Fruit fly (Drosophila melanogaster): ENCODE data around the gene fiz.

dm6 chrX:14913706-14914303 lies 4.3 kb upstream of the fiz start, which contains the start of gene CG12398:
- TF ChIP-seq Sp1 (GFP tag; optimal IDR thresholded peaks at IDR 0.05): no peak
- TF ChIP-seq fru (GFP tag; optimal IDR thresholded peaks at IDR 0.05): no peak
- TF ChIP-seq Myc (optimal IDR thresholded peaks at IDR 0.05): no peak
- no peak for TF ChIP-seq Mio (GFP tag; optimal IDR thresholded peaks at IDR 0.05)
- TF ChIP-seq CG32264 (GFP tag; optimal IDR thresholded peaks at IDR 0.05): no peak
- TF ChIP-seq dsf (GFP tag; optimal IDR thresholded peaks at IDR 0.05; ENCODE audit: borderline replicate concordance): no peak
- TF ChIP-seq Jra (GFP tag; optimal IDR thresholded peaks at IDR 0.05): no peak
- no peak for TF ChIP-seq Abd-B (GFP tag; optimal IDR thresholded peaks at IDR 0.05)
- TF ChIP-seq GATAd (GFP tag; optimal IDR thresholded peaks at IDR 0.05): no peak
